Worm (Caenorhabditis elegans): ENCODE results near the gene cgef-1.

cgef-1 gene

DNA sequence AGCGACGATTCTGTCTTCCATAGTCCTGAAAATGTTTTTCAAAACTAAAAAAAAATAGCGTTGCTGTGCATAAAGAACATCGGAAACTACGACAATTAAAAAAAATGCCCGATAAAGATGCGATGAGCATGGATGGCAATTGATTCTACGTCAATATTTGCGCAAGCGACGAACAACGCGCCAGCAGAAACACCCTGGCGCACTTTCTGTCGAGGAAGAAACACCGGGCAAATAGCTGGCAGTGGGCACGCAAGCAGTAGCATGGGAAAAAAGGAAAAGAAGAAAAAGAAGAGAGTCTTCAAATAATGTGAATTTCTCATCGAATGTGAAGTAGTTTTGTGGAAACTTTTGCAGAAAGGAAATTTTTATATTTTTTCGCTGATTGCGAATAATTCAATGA is 37.8 kb downstream of the cgef-1 start, which contains the start of gene C14A11.9:
TSS of gene C14A11.9 (minus strand) at position 27 of the 400 bp plus-strand sequence.
- TF ChIP-seq sdz-12 (GFP tag; optimal IDR thresholded peaks at IDR 0.05) (no peak), snpc-1.2 (GFP tag; IDR thresholded peaks at IDR 0.05) (peak; percentile 16; the same call in 1 of the 2 replicates), hlh-30 (tag; optimal IDR thresholded peaks at IDR 0.05; ENCODE audit: insufficient read depth) (peak; percentile 83), lin-13 (GFP tag; optimal IDR thresholded peaks at IDR 0.05) (peak; percentile 88), aha-1 (tag) (peak; percentile 99), R02D3.7 (tag; optimal IDR thresholded peaks at IDR 0.05) (no peak), F26F4.8 (GFP tag; conservative IDR thresholded peaks at IDR 0.05) (no peak), fos-1 (tag; optimal IDR thresholded peaks at IDR 0.05) (no peak), ceh-62 (tag; optimal IDR thresholded peaks at IDR 0.05) (no peak), duxl-1 (tag; optimal IDR thresholded peaks at IDR 0.05; ENCODE audit: poor library complexity) (peak; percentile 84), madf-5 (GFP tag; IDR thresholded peaks at IDR 0.05) (no peak), hmg-1.1 (GFP tag; IDR thresholded peaks at IDR 0.05) (peak; percentile 95), ceh-32 (tag; optimal IDR thresholded peaks at IDR 0.05; ENCODE audit: poor library complexity) (no peak), dmd-6 (GFP tag; IDR thresholded peaks at IDR 0.05) (peak; percentile 88), egl-27 (tag; optimal IDR thresholded peaks at IDR 0.05) (no peak), nhr-28 (tag; optimal IDR thresholded peaks at IDR 0.05) (peak; percentile 59), nhr-6 (tag; optimal IDR thresholded peaks at IDR 0.05) (peak; percentile 69), nhr-76 (tag; optimal IDR thresholded peaks at IDR 0.05) (no peak), unc-62 (GFP tag; optimal IDR thresholded peaks at IDR 0.05 in 1 of 2) (peak in 1 of 2 experiments; percentile 90), unc-62 (tag; optimal IDR thresholded peaks at IDR 0.05) (no peak), tra-1 (GFP tag; IDR thresholded peaks at IDR 0.05) (no peak; the same call in 1 of the 2 replicates), dmd-8 (GFP tag; IDR thresholded peaks at IDR 0.05) (peak; percentile 71; the same call in 1 of the 2 replicates), T26A8.4 (GFP tag; IDR thresholded peaks at IDR 0.05) (no peak; the same call in none of the 2 replicates), vab-7 (GFP tag; IDR thresholded peaks at IDR 0.05) (no peak; the same call in 1 of the 2 replicates), lin-29 (GFP tag; IDR thresholded peaks at IDR 0.05) (peak; percentile 77; the same call in 1 of the 2 replicates), mep-1 (tag; optimal IDR thresholded peaks at IDR 0.05) (peak; percentile 96), Y5F2A.4 (GFP tag; optimal IDR thresholded peaks at IDR 0.05) (no peak), lir-3 (tag; optimal IDR thresholded peaks at IDR 0.05) (no peak), nhr-237 (tag; optimal IDR thresholded peaks at IDR 0.05) (no peak), jun-1 (tag; optimal IDR thresholded peaks at IDR 0.05) (peak; percentile 79), hlh-11 (tag; optimal IDR thresholded peaks at IDR 0.05) (peak; percentile 88), dmd-9 (GFP tag; IDR thresholded peaks at IDR 0.05) (peak; percentile 58; the same call in 1 of the 2 replicates), Y75B8A.6 (GFP tag; IDR thresholded peaks at IDR 0.05) (no peak), egl-43 (GFP tag; IDR thresholded peaks at IDR 0.05) (no peak), ceh-28 (tag; optimal IDR thresholded peaks at IDR 0.05) (no peak), nhr-11 (tag; optimal IDR thresholded peaks at IDR 0.05) (peak; percentile 88), T20F7.1 (GFP tag; optimal IDR thresholded peaks at IDR 0.05) (peak; percentile 49), zfp-2 (tag; optimal IDR thresholded peaks at IDR 0.05) (no peak), F10B5.3 (tag; optimal IDR thresholded peaks at IDR 0.05) (peak; percentile 77), nhr-25 (tag; optimal IDR thresholded peaks at IDR 0.05; ENCODE audit: borderline replicate concordance, insufficient read depth) (peak; percentile 62), cey-2 (tag; optimal IDR thresholded peaks at IDR 0.05; ENCODE audit: borderline replicate concordance, insufficient read depth) (no peak), gei-8 (GFP tag; optimal IDR thresholded peaks at IDR 0.05) (peak; percentile 1), nhr-102 (tag; optimal IDR thresholded peaks at IDR 0.05) (peak; percentile 92), nhr-41 (GFP tag; IDR thresholded peaks at IDR 0.05) (peak; percentile 67; the same call in 1 of the 2 replicates), mxl-3 (GFP tag; optimal IDR thresholded peaks at IDR 0.05) (peak; percentile 76), zip-2 (tag; optimal IDR thresholded peaks at IDR 0.05) (peak; percentile 35), spr-1 (tag; optimal IDR thresholded peaks at IDR 0.05) (peak; percentile 87), unc-39 (tag; optimal IDR thresholded peaks at IDR 0.05) (no peak), dve-1 (tag; optimal IDR thresholded peaks at IDR 0.05; ENCODE audit: insufficient read depth) (peak; percentile 94), ZK337.2 (GFP tag; IDR thresholded peaks at IDR 0.05) (0 out of 2 replicates have a peak, but pooled peaks have one; percentile 57), mdl-1 (tag; optimal IDR thresholded peaks at IDR 0.05) (peak in 1 of 2 experiments; percentile 58)

Data from whole organism, L4 larva.